Worm (Caenorhabditis elegans): Measurements from ENCODE around the gene Y11D7A.19.
"Not testable (repeated sequence)": the region's sequence is repeated elsewhere in the genome, so short reads cannot be mapped to it uniquely, and the experiment has no call there.

The Y11D7A.19 gene

ce11 chrIV:9299145-9299544, 32.8 kb upstream of the Y11D7A.19 start, which contains the start of gene F49C12.2:
F49C12.2 (minus strand) TSS chrIV:9299245.
- TF ChIP-seq lsy-2 (tag; optimal IDR thresholded peaks at IDR 0.05) (no peak), ceh-82 (tag; optimal IDR thresholded peaks at IDR 0.05) (no peak), mab-5 (tag; optimal IDR thresholded peaks at IDR 0.05) (no peak), ama-1 (optimal IDR thresholded peaks at IDR 0.05) (no peak), mdl-1 (tag; optimal IDR thresholded peaks at IDR 0.05) (no peak), aly-2 (tag; optimal IDR thresholded peaks at IDR 0.05) (no peak), nhr-21 (tag; optimal IDR thresholded peaks at IDR 0.05) (no peak), sma-9 (GFP tag; optimal IDR thresholded peaks at IDR 0.05) (no peak), sma-9 (tag; optimal IDR thresholded peaks at IDR 0.05) (no peak), ztf-1 (GFP tag; conservative IDR thresholded peaks at IDR 0.05) (no peak), C34F6.9 (tag; optimal IDR thresholded peaks at IDR 0.05) (no peak), sem-4 (tag; optimal IDR thresholded peaks at IDR 0.05) (no peak)

ce11 chrIV:9296285-9296684, 29.9 kb upstream of the Y11D7A.19 start, which contains the start of gene F49C12.1:
F49C12.1 (minus strand) TSS chrIV:9296354.
- TF ChIP-seq ztf-4 (tag; optimal IDR thresholded peaks at IDR 0.05) = no peak
- TF ChIP-seq nhr-25 (tag; optimal IDR thresholded peaks at IDR 0.05) = no peak
- TF ChIP-seq dmd-4 (tag; optimal IDR thresholded peaks at IDR 0.05) = no peak
- TF ChIP-seq elt-3 (tag; optimal IDR thresholded peaks at IDR 0.05) = no peak
- TF ChIP-seq nhr-6 (tag; optimal IDR thresholded peaks at IDR 0.05) = no peak
- no peak for TF ChIP-seq sma-3 (GFP tag; optimal IDR thresholded peaks at IDR 0.05)
- no peak for TF ChIP-seq fos-1 (tag; optimal IDR thresholded peaks at IDR 0.05)
- no peak for TF ChIP-seq egl-27 (tag; optimal IDR thresholded peaks at IDR 0.05)
- no peak for TF ChIP-seq F13H6.1 (tag; optimal IDR thresholded peaks at IDR 0.05)
- TF ChIP-seq mdl-1 (tag; optimal IDR thresholded peaks at IDR 0.05) = no peak
- no peak for TF ChIP-seq zag-1 (tag; optimal IDR thresholded peaks at IDR 0.05)
- TF ChIP-seq lin-11 (tag; optimal IDR thresholded peaks at IDR 0.05) = no peak
- no peak for TF ChIP-seq sem-4 (tag; optimal IDR thresholded peaks at IDR 0.05)
- TF ChIP-seq aly-2 (tag; optimal IDR thresholded peaks at IDR 0.05) = no peak
- TF ChIP-seq ZK546.5 (tag; optimal IDR thresholded peaks at IDR 0.05) = no peak
- TF ChIP-seq mab-5 (tag; optimal IDR thresholded peaks at IDR 0.05) = no peak
- TF ChIP-seq lin-39 (tag; optimal IDR thresholded peaks at IDR 0.05) = no peak
- no peak for TF ChIP-seq ceh-82 (tag; optimal IDR thresholded peaks at IDR 0.05)

DNA sequence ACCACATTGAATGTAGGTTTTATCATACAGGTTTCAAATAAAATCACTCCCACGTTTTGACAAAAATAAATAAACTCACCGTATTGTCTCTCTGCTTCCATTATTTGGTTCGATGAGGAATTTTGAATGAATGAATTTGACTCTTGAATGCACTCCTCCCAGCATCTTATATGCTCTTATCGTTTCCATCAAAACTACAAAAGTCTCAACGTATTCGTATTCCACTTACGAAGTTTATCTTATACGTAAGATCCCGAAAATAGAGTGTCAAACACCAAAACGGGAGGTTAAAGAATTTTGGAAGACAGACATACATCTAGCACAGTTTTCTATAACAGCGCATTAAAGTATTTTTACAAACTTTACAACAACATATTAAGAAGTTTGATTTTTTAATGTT, 27.5 kb upstream of the Y11D7A.19 start, which contains the start of gene nhr-264:
Gene nhr-264, minus strand, starts transcription at position 101 of the 400 bp plus-strand sequence.
- not testable (repeated sequence) for TF ChIP-seq sma-9 (GFP tag; optimal IDR thresholded peaks at IDR 0.05); sma-9 (tag; optimal IDR thresholded peaks at IDR 0.05); unc-55 (GFP tag; optimal IDR thresholded peaks at IDR 0.05); sma-3 (GFP tag; optimal IDR thresholded peaks at IDR 0.05)

DNA sequence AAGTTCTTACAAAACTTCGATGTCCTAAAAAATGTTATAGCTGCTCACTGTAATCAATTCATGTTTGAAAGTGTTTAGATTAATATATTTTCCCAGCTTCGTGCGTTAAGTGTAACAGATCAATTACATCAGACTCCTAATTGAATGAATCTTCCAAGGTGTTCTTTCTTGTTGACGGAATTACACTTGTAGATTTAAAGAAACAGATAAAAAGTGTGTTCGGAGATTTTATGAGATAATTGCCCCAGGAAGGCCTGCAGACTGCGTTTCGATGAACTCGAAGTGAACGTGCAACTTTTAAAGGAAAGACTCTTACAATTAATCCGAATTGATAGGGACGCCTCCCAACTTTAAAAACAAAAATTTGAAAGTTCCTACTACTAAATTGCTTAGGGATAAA, 23.3 kb upstream of the Y11D7A.19 start:
- TF ChIP-seq elt-1 (tag; optimal IDR thresholded peaks at IDR 0.05) (peak; percentile 73), lsy-2 (tag; optimal IDR thresholded peaks at IDR 0.05) (no peak)

ce11 chrIV:9286305-9286704, 19.9 kb upstream of the Y11D7A.19 start, which contains the start of gene nhr-267:
nhr-267 (minus strand) TSS chrIV:9286405.
- not testable (repeated sequence) for TF ChIP-seq zag-1 (tag; optimal IDR thresholded peaks at IDR 0.05); nhr-10 (tag; optimal IDR thresholded peaks at IDR 0.05); ama-1 (optimal IDR thresholded peaks at IDR 0.05)

DNA sequence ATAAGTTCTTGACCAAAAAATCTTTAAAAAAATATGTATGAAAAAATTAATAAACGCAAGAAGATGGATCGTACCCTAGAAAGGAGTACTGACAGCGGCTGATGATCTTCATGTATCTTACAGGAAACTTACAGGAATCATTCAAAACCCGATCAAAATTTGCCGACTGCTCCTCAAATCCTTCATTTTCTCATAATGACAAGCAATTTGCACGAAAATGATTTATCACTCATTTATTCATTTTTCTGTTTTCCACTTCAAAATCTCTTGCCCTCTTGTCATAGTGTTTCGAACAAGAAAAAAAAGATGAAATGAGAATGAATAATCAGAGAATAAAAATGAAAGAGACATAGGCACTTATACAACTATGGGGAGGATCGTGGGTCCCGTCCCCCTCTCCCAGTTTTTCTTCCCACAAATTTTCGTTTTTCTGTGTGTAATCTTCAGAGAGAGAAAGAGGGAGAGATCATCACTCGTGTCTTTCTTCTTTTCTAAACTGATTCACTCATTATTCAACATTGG, 7.7 kb upstream of the Y11D7A.19 start, which contains the start of gene nmy-3:
Gene nmy-3, plus strand, starts transcription at position 472 of the 522 bp plus-strand sequence.
- TF ChIP-seq elt-3 (tag; optimal IDR thresholded peaks at IDR 0.05) (no peak), mdl-1 (tag; optimal IDR thresholded peaks at IDR 0.05) (no peak), ztf-4 (tag; optimal IDR thresholded peaks at IDR 0.05) (no peak), nhr-237 (tag; optimal IDR thresholded peaks at IDR 0.05) (no peak), ama-1 (optimal IDR thresholded peaks at IDR 0.05) (no peak), lin-39 (tag; optimal IDR thresholded peaks at IDR 0.05) (no peak), egl-27 (tag; optimal IDR thresholded peaks at IDR 0.05) (no peak), lin-13 (GFP tag; optimal IDR thresholded peaks at IDR 0.05) (no peak), lsy-2 (tag; optimal IDR thresholded peaks at IDR 0.05) (no peak), Y55F3AM.14 (GFP tag; optimal IDR thresholded peaks at IDR 0.05) (no peak), nhr-6 (tag; optimal IDR thresholded peaks at IDR 0.05) (no peak), nhr-23 (tag; optimal IDR thresholded peaks at IDR 0.05) (no peak), mab-5 (tag; optimal IDR thresholded peaks at IDR 0.05) (no peak), snpc-4 (tag; optimal IDR thresholded peaks at IDR 0.05) (no peak), blmp-1 (tag; optimal IDR thresholded peaks at IDR 0.05; ENCODE audit: insufficient read depth) (no peak)

Measured in whole organism, L2 larva.